Worm (Caenorhabditis elegans) whole organism, late embryonic: ENCODE results near the gene mrpl-10.

ENCODE experiments used
- Y22D7AL.16 ChIP-seq: sonication (generic microtip); optimal IDR thresholded peaks from 2 replicates; lab custom pipeline; 2016; ENCODE audit warnings: missing genetic modification characterization, missing compliant biosample characterization
- ama-1 ChIP-seq: fragments of 150-350 bp; optimal IDR thresholded peaks from 2 replicates; lab custom pipeline; 2014
- ceh-6 ChIP-seq: fragments of 200-800 bp; sonication (Bioruptor generic); optimal IDR thresholded peaks from 2 replicates; lab custom pipeline; 2018; ENCODE audit warnings: mild to moderate bottlenecking, missing genetic modification characterization, missing compliant biosample characterization
- ceh-9 ChIP-seq: sonication (generic microtip); optimal IDR thresholded peaks from 2 replicates; lab custom pipeline; 2016; ENCODE audit warnings: mild to moderate bottlenecking, missing genetic modification characterization, inconsistent platforms, missing compliant biosample characterization
- dve-1 ChIP-seq: sonication (generic microtip); optimal IDR thresholded peaks from 2 replicates; lab custom pipeline; 2017; ENCODE audit warnings: antibody characterized with exemption, mild to moderate bottlenecking, missing genetic modification characterization, missing compliant biosample characterization
- fax-1 ChIP-seq: sonication (generic microtip); optimal IDR thresholded peaks from 2 replicates; lab custom pipeline; 2016; ENCODE audit warnings: missing genotype, missing genetic modification characterization, missing compliant biosample characterization
- fkh-10 ChIP-seq: fragments of 150-350 bp; optimal IDR thresholded peaks from 2 replicates; lab custom pipeline; 2014; ENCODE audit warnings: missing biosample characterization, missing genetic modification reagents, missing genetic modification characterization
- nhr-11 ChIP-seq: fragments of 150-350 bp; optimal IDR thresholded peaks from 2 replicates; lab custom pipeline; 2014; ENCODE audit warnings: missing biosample characterization, missing genetic modification characterization
- npax-4 ChIP-seq: sonication (generic microtip); optimal IDR thresholded peaks from 2 replicates; lab custom pipeline; 2016; ENCODE audit warnings: missing genetic modification characterization, missing compliant biosample characterization
- odd-2 ChIP-seq: sonication (generic microtip); optimal IDR thresholded peaks from 2 replicates; lab custom pipeline; 2017; ENCODE audit warnings: antibody characterized with exemption, mild to moderate bottlenecking, missing genetic modification characterization, missing compliant biosample characterization
- pag-3 ChIP-seq: sonication (generic microtip); optimal IDR thresholded peaks from 2 replicates; lab custom pipeline; 2016; ENCODE audit warnings: missing compliant biosample characterization, missing genetic modification characterization, borderline replicate concordance
- unc-55 ChIP-seq: sonication (generic microtip); optimal IDR thresholded peaks from 2 replicates; lab custom pipeline; 2017; ENCODE audit warnings: missing biosample characterization, missing genetic modification reagents, missing genetic modification characterization
- zip-5 ChIP-seq: sonication (generic microtip); optimal IDR thresholded peaks from 2 replicates; lab custom pipeline; 2016; ENCODE audit warnings: missing genetic modification characterization, missing compliant biosample characterization

ce11 chrII:8326228-8326960 lies 48.1 kb upstream of the mrpl-10 start:
- TF ChIP-seq ceh-9 (tag; lab: Kevin White, UChicago) (no peak), fax-1 (no peak), npax-4 (tag; lab: Kevin White, UChicago) (no peak), ama-1 (lab: Kevin White, UChicago) (no peak), ceh-6 (no peak), nhr-11 (tag; lab: Kevin White, UChicago) (no peak), fkh-10 (GFP tag; lab: Kevin White, UChicago) (no peak), dve-1 (no peak), pag-3 (tag; lab: Kevin White, UChicago) (no peak), zip-5 (tag; lab: Kevin White, UChicago) (no peak), odd-2 (tag; lab: Kevin White, UChicago) (no peak), Y22D7AL.16 (no peak), unc-55 (GFP tag; lab: Kevin White, UChicago) (no peak)
